Fruit fly (Drosophila melanogaster) whole organism, embryonic: ENCODE data around the gene Antp.
A peak's percentile ranks its signal among the peaks of the same experiment; 100 is the strongest.

Experiments used
- ATbp ChIP-seq: fragments of 200-800 bp; sonication (Bioruptor generic); optimal IDR thresholded peaks from 2 replicates; lab custom pipeline; 2017; ENCODE audit warnings: missing biosample characterization, mild to moderate bottlenecking, missing genetic modification characterization, missing genetic modification reagents
- Atf6 ChIP-seq: fragments of 200-800 bp; sonication (Bioruptor generic); IDR thresholded peaks from 2 replicates; pipeline ENCODE4 v1.3.6; 2022; ENCODE audit warnings: missing biosample characterization, missing genetic modification characterization
- Bdp1 ChIP-seq: fragments of 200-800 bp; sonication (Bioruptor generic); optimal IDR thresholded peaks from 3 replicates; lab custom pipeline; 2016; ENCODE audit warnings: missing biosample characterization, missing genetic modification characterization
- Blimp-1 ChIP-seq: fragments of 200-800 bp; sonication (Bioruptor generic); optimal IDR thresholded peaks from 3 replicates; lab custom pipeline; 2018; ENCODE audit warnings: missing biosample characterization, missing genetic modification characterization, mild to moderate bottlenecking, moderate library complexity, missing genetic modification reagents
- CG10543 ChIP-seq: fragments of 200-800 bp; sonication (Bioruptor generic); optimal IDR thresholded peaks from 3 replicates; lab custom pipeline; 2017; ENCODE audit warnings: missing biosample characterization, mild to moderate bottlenecking, missing genetic modification characterization, moderate library complexity
- CG10565 ChIP-seq: fragments of 200-800 bp; sonication (Bioruptor generic); optimal IDR thresholded peaks from 3 replicates; lab custom pipeline; 2016; ENCODE audit warnings: missing biosample characterization, mild to moderate bottlenecking, missing genetic modification characterization
- CG11504 ChIP-seq: fragments of 200-800 bp; sonication (Bioruptor generic); optimal IDR thresholded peaks from 3 replicates; lab custom pipeline; 2019; ENCODE audit warnings: missing biosample characterization, mild to moderate bottlenecking, missing genetic modification characterization, moderate library complexity
- CG12104 ChIP-seq: fragments of 200-800 bp; sonication (Bioruptor generic); optimal IDR thresholded peaks from 3 replicates; lab custom pipeline; 2016; ENCODE audit warnings: missing biosample characterization, missing genetic modification characterization
- CG12155 ChIP-seq: fragments of 200-800 bp; sonication (Bioruptor generic); optimal IDR thresholded peaks from 3 replicates; lab custom pipeline; 2016; ENCODE audit warnings: missing biosample characterization, missing genetic modification characterization
- CG14667 ChIP-seq: fragments of 200-800 bp; sonication (Bioruptor generic); IDR thresholded peaks from 2 replicates; pipeline ENCODE4 v1.3.6; 2022; ENCODE audit warnings: missing biosample characterization, missing genetic modification characterization
- CG14860 ChIP-seq: fragments of 200-800 bp; sonication (Bioruptor generic); IDR thresholded peaks from 3 replicates; pipeline ENCODE4 v1.3.6; 2022; ENCODE audit warnings: missing biosample characterization, missing genetic modification characterization; ENCODE audit not compliant: partially characterized antibody
- CG14965 ChIP-seq: fragments of 200-800 bp; sonication (Bioruptor generic); optimal IDR thresholded peaks from 2 replicates; lab custom pipeline; 2016; ENCODE audit warnings: missing biosample characterization, missing genetic modification characterization, borderline replicate concordance
- CG15696 ChIP-seq: fragments of 200-800 bp; sonication (Bioruptor generic); optimal IDR thresholded peaks from 2 replicates; lab custom pipeline; 2019; ENCODE audit warnings: missing biosample characterization, mild to moderate bottlenecking, missing genetic modification characterization, moderate library complexity
- CG1603 ChIP-seq: fragments of 200-800 bp; sonication (Bioruptor generic); optimal IDR thresholded peaks from 2 replicates; lab custom pipeline; 2019; ENCODE audit warnings: missing biosample characterization, mild to moderate bottlenecking, missing genetic modification characterization, moderate library complexity
- CG17829 ChIP-seq: fragments of 200-800 bp; optimal IDR thresholded peaks from 2 replicates; lab custom pipeline; 2019; ENCODE audit warnings: missing biosample characterization, mild to moderate bottlenecking, missing genetic modification characterization, moderate library complexity
- CG18619 ChIP-seq: fragments of 200-800 bp; sonication (Bioruptor generic); optimal IDR thresholded peaks from 3 replicates; lab custom pipeline; 2017; ENCODE audit warnings: missing biosample characterization, mild to moderate bottlenecking, missing genetic modification characterization
- CG4404 ChIP-seq: fragments of 200-800 bp; sonication (Bioruptor generic); IDR thresholded peaks from 2 replicates; pipeline ENCODE4 v1.3.6; 2022; ENCODE audit warnings: missing biosample characterization, missing genetic modification characterization
- CG6272 ChIP-seq: fragments of 200-800 bp; sonication (Bioruptor generic); IDR thresholded peaks from 2 replicates; pipeline ENCODE4 v1.3.6; 2022; ENCODE audit warnings: missing biosample characterization, missing genetic modification characterization
- CG7839 ChIP-seq: fragments of 200-800 bp; sonication (Bioruptor generic); optimal IDR thresholded peaks from 3 replicates; lab custom pipeline; 2018; ENCODE audit warnings: missing biosample characterization, mild to moderate bottlenecking, missing genetic modification characterization, moderate library complexity
- CG8924 ChIP-seq: fragments of 200-800 bp; optimal IDR thresholded peaks from 3 replicates; lab custom pipeline; 2019; ENCODE audit warnings: missing biosample characterization, mild to moderate bottlenecking, missing genetic modification characterization, moderate library complexity
- Dek ChIP-seq: fragments of 200-800 bp; sonication (Bioruptor generic); optimal IDR thresholded peaks from 3 replicates; lab custom pipeline; 2019; ENCODE audit warnings: missing biosample characterization, mild to moderate bottlenecking, missing genetic modification characterization, moderate library complexity
- Doc2 ChIP-seq: fragments of 200-800 bp; sonication (Bioruptor generic); IDR thresholded peaks from 2 replicates; pipeline ENCODE4 v1.3.6; 2022; ENCODE audit warnings: missing biosample characterization, missing genetic modification characterization
- Eip74EF ChIP-seq, 2 experiments: fragments of 200-800 bp in 1 of 2; fragments of >200 bp in 1 of 2; sonication (Bioruptor generic) in 1 of 2; optimal IDR thresholded peaks; 2 replicates each; lab custom pipeline; 2017 to 2019; ENCODE audit warnings: missing biosample characterization in 2 of 2, missing genetic modification characterization in 2 of 2, mild to moderate bottlenecking in 1 of 2, moderate library complexity in 1 of 2
- Ets65A ChIP-seq: fragments of 200-800 bp; sonication (Bioruptor generic); peaks from one replicate; lab custom pipeline; 2016; ENCODE audit warnings: missing biosample characterization, missing genetic modification characterization
- H2.0 ChIP-seq: fragments of 200-800 bp; sonication (Bioruptor generic); IDR thresholded peaks from 2 replicates; pipeline ENCODE4 v1.3.6; 2022; ENCODE audit warnings: missing biosample characterization, missing genetic modification characterization
- HLH4C ChIP-seq: fragments of 200-800 bp; sonication (Bioruptor generic); IDR thresholded peaks from 3 replicates; pipeline ENCODE4 v1.3.6; 2022; ENCODE audit warnings: missing biosample characterization, missing genetic modification characterization; ENCODE audit not compliant: partially characterized antibody
- HLHmδ ChIP-seq: fragments of 200-800 bp; sonication (Bioruptor generic); optimal IDR thresholded peaks from 2 replicates; lab custom pipeline; 2018; ENCODE audit warnings: missing biosample characterization, mild to moderate bottlenecking, missing genetic modification characterization, moderate library complexity
- HmgD ChIP-seq: fragments of 200-800 bp; sonication (Bioruptor generic); optimal IDR thresholded peaks from 3 replicates; lab custom pipeline; 2016; ENCODE audit warnings: missing biosample characterization, missing genetic modification characterization
- Lhr ChIP-seq: fragments of 200-800 bp; sonication (Bioruptor generic); optimal IDR thresholded peaks from 3 replicates; lab custom pipeline; 2017; ENCODE audit warnings: mild to moderate bottlenecking, missing biosample characterization, missing genetic modification reagents, missing genetic modification characterization
- MTF-1 ChIP-seq: fragments of 200-800 bp; sonication (Bioruptor generic); optimal IDR thresholded peaks from 2 replicates; lab custom pipeline; 2018; ENCODE audit warnings: missing biosample characterization, mild to moderate bottlenecking, missing genetic modification characterization, borderline replicate concordance
- Max ChIP-seq: fragments of 200-800 bp; sonication (Bioruptor generic); optimal IDR thresholded peaks from 2 replicates; lab custom pipeline; 2016; ENCODE audit warnings: missing biosample characterization, mild to moderate bottlenecking, missing genetic modification characterization
- Oli ChIP-seq: fragments of 200-800 bp; sonication (Bioruptor generic); optimal IDR thresholded peaks from 2 replicates; lab custom pipeline; 2018; ENCODE audit warnings: missing biosample characterization, mild to moderate bottlenecking, missing genetic modification characterization, moderate library complexity
- PHDP ChIP-seq: fragments of 200-800 bp; sonication (Bioruptor generic); optimal IDR thresholded peaks from 3 replicates; lab custom pipeline; 2018; ENCODE audit warnings: missing biosample characterization, mild to moderate bottlenecking, missing genetic modification characterization, moderate library complexity
- Rx ChIP-seq: fragments of 200-800 bp; sonication (Bioruptor generic); IDR thresholded peaks from 2 replicates; pipeline ENCODE4 v1.3.6; 2022; ENCODE audit warnings: missing biosample characterization, missing genetic modification characterization
- Vsx1 ChIP-seq: fragments of 200-800 bp; sonication (Bioruptor generic); optimal IDR thresholded peaks from 2 replicates; lab custom pipeline; 2017; ENCODE audit warnings: missing biosample characterization, mild to moderate bottlenecking, missing genetic modification characterization, missing genetic modification reagents
- chn ChIP-seq: fragments of 200-800 bp; sonication (Bioruptor generic); optimal IDR thresholded peaks from 2 replicates; lab custom pipeline; 2016; ENCODE audit warnings: missing biosample characterization, missing genetic modification characterization
- dan ChIP-seq: fragments of 200-800 bp; sonication (Bioruptor generic); IDR thresholded peaks from 2 replicates; pipeline ENCODE4 v1.3.6; 2022; ENCODE audit warnings: missing biosample characterization, missing genetic modification characterization
- ftz-f1 ChIP-seq: fragments of 200-800 bp; sonication (Bioruptor generic); optimal IDR thresholded peaks from 2 replicates; lab custom pipeline; 2016; ENCODE audit warnings: missing biosample characterization, missing genetic modification characterization
- insv ChIP-seq, 2 experiments: fragments of 200-800 bp; sonication (Bioruptor generic); optimal IDR thresholded peaks; 3 replicates each; lab custom pipeline; 2016 to 2018; ENCODE audit warnings: missing biosample characterization in 2 of 2, missing genetic modification characterization in 2 of 2
- jigr1 ChIP-seq: fragments of 200-800 bp; sonication (Bioruptor generic); IDR thresholded peaks from 3 replicates; pipeline ENCODE4 v1.3.6; 2022; ENCODE audit warnings: missing biosample characterization, missing genetic modification characterization
- jing ChIP-seq: fragments of 200-800 bp; sonication (Bioruptor generic); optimal IDR thresholded peaks from 2 replicates; lab custom pipeline; 2018; ENCODE audit warnings: missing biosample characterization, mild to moderate bottlenecking, missing genetic modification characterization
- jumu ChIP-seq: fragments of 200-800 bp; sonication (Bioruptor generic); optimal IDR thresholded peaks from 3 replicates; lab custom pipeline; 2016; ENCODE audit warnings: missing biosample characterization, missing genetic modification characterization
- knrl ChIP-seq: fragments of 200-800 bp; sonication (Bioruptor generic); IDR thresholded peaks from 3 replicates; pipeline ENCODE4 v1.3.6; 2022; ENCODE audit warnings: missing biosample characterization, missing genetic modification characterization; ENCODE audit not compliant: partially characterized antibody
- lab ChIP-seq: fragments of 200-800 bp; sonication (Bioruptor generic); optimal IDR thresholded peaks from 3 replicates; lab custom pipeline; 2017; ENCODE audit warnings: missing biosample characterization, missing genetic modification characterization, mild to moderate bottlenecking, moderate library complexity, missing genetic modification reagents
- nom ChIP-seq: fragments of 200-800 bp; sonication (Bioruptor generic); optimal IDR thresholded peaks from 2 replicates; lab custom pipeline; 2017; ENCODE audit warnings: missing biosample characterization, missing genetic modification characterization, mild to moderate bottlenecking, moderate library complexity, missing genetic modification reagents
- pfk ChIP-seq: fragments of 200-800 bp; sonication (Bioruptor generic); optimal IDR thresholded peaks from 2 replicates; lab custom pipeline; 2018; ENCODE audit warnings: missing biosample characterization, mild to moderate bottlenecking, missing genetic modification characterization, moderate library complexity
- schlank ChIP-seq: fragments of 200-800 bp; sonication (Bioruptor generic); optimal IDR thresholded peaks from 2 replicates; lab custom pipeline; 2018; ENCODE audit warnings: missing biosample characterization, mild to moderate bottlenecking, missing genetic modification characterization
- sens ChIP-seq: fragments of 200-800 bp; sonication (Bioruptor generic); peaks from one replicate; lab custom pipeline; 2016; ENCODE audit warnings: missing biosample characterization, missing genetic modification characterization
- slbo ChIP-seq: fragments of 200-800 bp; sonication (Bioruptor generic); IDR thresholded peaks from 2 replicates; pipeline ENCODE4 v1.3.6; 2022; ENCODE audit warnings: missing biosample characterization, missing genetic modification characterization
- ttk ChIP-seq: fragments of 200-800 bp; sonication (Bioruptor generic); IDR thresholded peaks from 2 replicates; pipeline ENCODE4 v2.1.2; 2022; ENCODE audit warnings: missing biosample characterization, missing genetic modification characterization
- tx ChIP-seq: fragments of 200-800 bp; sonication (Bioruptor generic); optimal IDR thresholded peaks from 2 replicates; lab custom pipeline; 2016; ENCODE audit warnings: missing biosample characterization, missing genetic modification characterization

Antp gene

DNA sequence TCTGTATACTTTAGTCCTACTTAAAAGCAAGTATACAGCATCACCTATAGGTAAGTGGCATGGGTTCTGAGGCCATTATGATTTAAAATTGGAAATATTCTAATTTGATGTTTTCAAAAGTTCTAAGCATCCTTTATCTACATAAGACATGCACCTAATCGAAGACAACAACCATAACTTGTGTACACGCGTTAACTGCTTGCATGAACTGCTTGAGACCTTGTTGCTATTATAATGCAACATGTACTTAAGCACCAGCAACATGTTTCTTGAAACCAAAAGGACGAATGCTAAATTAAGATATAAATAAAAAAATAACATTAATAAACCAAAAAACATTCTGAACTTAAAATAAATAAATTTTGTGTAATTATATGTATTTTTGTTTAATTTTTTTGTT is 128.2 kb downstream of the Antp start:
- TF ChIP-seq CG6272 (GFP tag; lab: Robert Waterston, UW): no peak
- TF ChIP-seq ATbp (GFP tag; lab: Kevin White, UChicago): no peak
- peak; percentile 100 for TF ChIP-seq CG11504 (tag; lab: Kevin White, UChicago)
- TF ChIP-seq CG15696 (tag; lab: Kevin White, UChicago): peak; percentile 44
- peak; percentile 78 for TF ChIP-seq sens (GFP tag; lab: Kevin White, UChicago)
- TF ChIP-seq slbo: no peak
- no peak for TF ChIP-seq CG18619 (GFP tag; lab: Kevin White, UChicago)
- no peak for TF ChIP-seq CG17829 (tag; lab: Kevin White, UChicago)
- peak; percentile 9; the same call in 1 of the 3 replicates for TF ChIP-seq knrl (GFP tag; lab: Robert Waterston, UW)
- no peak for TF ChIP-seq jing (GFP tag; lab: Kevin White, UChicago)
- peak; percentile 92 to 100 for TF ChIP-seq insv (GFP tag; optimal IDR thresholded peaks at IDR 0.05; lab: Kevin White, UChicago)
- no peak for TF ChIP-seq CG14860 (GFP tag; lab: Robert Waterston, UW)
- no peak for TF ChIP-seq CG7839 (tag; lab: Kevin White, UChicago)
- TF ChIP-seq Atf6 (GFP tag; lab: Robert Waterston, UW): no peak
- no peak for TF ChIP-seq nom (GFP tag; lab: Kevin White, UChicago)
- no peak for TF ChIP-seq CG14667 (GFP tag; lab: Robert Waterston, UW)
- TF ChIP-seq Max (GFP tag; lab: Kevin White, UChicago): no peak
- TF ChIP-seq Dek: no peak
- TF ChIP-seq CG14965: peak; percentile 96
- peak in 1 of 2 experiments; percentile 14 for TF ChIP-seq Eip74EF (GFP tag; optimal IDR thresholded peaks at IDR 0.05; lab: Kevin White, UChicago)
- TF ChIP-seq lab (GFP tag; lab: Kevin White, UChicago): no peak
- no peak for TF ChIP-seq HLHmδ
- no peak for TF ChIP-seq CG10565 (GFP tag; lab: Kevin White, UChicago)
- no peak for TF ChIP-seq ftz-f1 (GFP tag; lab: Kevin White, UChicago)
- no peak for TF ChIP-seq PHDP (tag; lab: Kevin White, UChicago)
- peak; percentile 79 for TF ChIP-seq Ets65A (GFP tag; lab: Kevin White, UChicago)
- no peak for TF ChIP-seq jigr1 (GFP tag; lab: Robert Waterston, UW)
- TF ChIP-seq CG10543: no peak
- TF ChIP-seq schlank (tag; lab: Kevin White, UChicago): no peak
- TF ChIP-seq HmgD: peak; percentile 35
- TF ChIP-seq tx (GFP tag; lab: Kevin White, UChicago): no peak
- TF ChIP-seq Bdp1: peak; percentile 8
- TF ChIP-seq CG4404 (GFP tag; lab: Robert Waterston, UW): no peak
- no peak for TF ChIP-seq dan
- TF ChIP-seq ttk (GFP tag; lab: Robert Waterston, UW): no peak
- peak; percentile 26 for TF ChIP-seq CG1603 (tag; lab: Kevin White, UChicago)
- no peak for TF ChIP-seq pfk (GFP tag; lab: Kevin White, UChicago)
- TF ChIP-seq Rx (GFP tag; lab: Robert Waterston, UW): no peak
- TF ChIP-seq Blimp-1 (GFP tag; lab: Kevin White, UChicago): no peak
- TF ChIP-seq CG12155 (GFP tag; lab: Kevin White, UChicago): no peak
- TF ChIP-seq chn: peak; percentile 11
- TF ChIP-seq MTF-1 (GFP tag; lab: Kevin White, UChicago): no peak
- TF ChIP-seq H2.0 (GFP tag; lab: Robert Waterston, UW): no peak
- no peak for TF ChIP-seq CG8924
- no peak for TF ChIP-seq HLH4C
- no peak for TF ChIP-seq CG12104
- peak; percentile 29 for TF ChIP-seq Lhr
- no peak for TF ChIP-seq jumu (GFP tag; lab: Kevin White, UChicago)
- no peak for TF ChIP-seq Oli (tag; lab: Kevin White, UChicago)
- no peak for TF ChIP-seq Doc2 (GFP tag; lab: Robert Waterston, UW)
- TF ChIP-seq Vsx1 (GFP tag; lab: Kevin White, UChicago): no peak
